Worm (Caenorhabditis elegans): ENCODE results near the gene Y72A10A.1.
A peak's percentile ranks its signal among the peaks of the same experiment; 100 is the strongest.

The Y72A10A.1 gene

DNA sequence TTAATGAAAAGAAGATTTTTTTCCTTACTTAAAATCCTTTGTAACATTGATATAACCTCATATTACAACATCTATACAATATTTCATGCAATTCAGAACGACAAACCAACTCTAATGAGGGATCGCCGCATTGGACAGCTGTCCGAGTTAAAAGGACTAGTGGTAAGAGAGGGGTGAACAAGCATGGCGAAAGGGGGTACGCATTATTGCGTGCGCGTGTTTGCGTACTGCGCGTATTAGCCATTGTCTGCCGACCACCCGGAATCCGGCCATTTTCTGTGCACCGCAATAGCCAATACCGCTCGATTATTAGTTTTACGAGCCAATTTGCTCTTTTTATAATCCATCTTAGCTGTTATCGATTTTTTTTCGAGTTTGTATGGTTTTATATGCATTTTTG lies 40.6 kb downstream of the Y72A10A.1 start, which contains the start of gene C15H9.4 (continued):
- TF ChIP-seq dpl-1 (GFP tag; optimal IDR thresholded peaks at IDR 0.05) (peak in 2 of 3 experiments; percentile 13 to 17), nhr-90 (tag; optimal IDR thresholded peaks at IDR 0.05; ENCODE audit: poor library complexity) (peak; percentile 30), nhr-237 (tag; optimal IDR thresholded peaks at IDR 0.05) (no peak), ceh-88 (GFP tag; IDR thresholded peaks at IDR 0.05) (no peak), isw-1 (GFP tag; IDR thresholded peaks at IDR 0.05) (peak; percentile 29; the same call in 1 of the 2 replicates)

- TF ChIP-seq zip-4 (GFP tag; optimal IDR thresholded peaks at IDR 0.05) (no peak), ztf-4 (tag; optimal IDR thresholded peaks at IDR 0.05) (no peak), sup-37 (GFP tag; optimal IDR thresholded peaks at IDR 0.05) (no peak), C34B4.2 (tag; optimal IDR thresholded peaks at IDR 0.05) (no peak), hlh-4 (tag; optimal IDR thresholded peaks at IDR 0.05) (no peak), alr-1 (tag; optimal IDR thresholded peaks at IDR 0.05; ENCODE audit: borderline replicate concordance) (no peak), nhr-77 (tag; optimal IDR thresholded peaks at IDR 0.05) (no peak), mef-2 (tag; optimal IDR thresholded peaks at IDR 0.05) (no peak), irx-1 (tag; optimal IDR thresholded peaks at IDR 0.05) (no peak), nhr-71 (tag; optimal IDR thresholded peaks at IDR 0.05) (no peak), tlp-1 (tag; optimal IDR thresholded peaks at IDR 0.05) (no peak), sox-4 (tag; optimal IDR thresholded peaks at IDR 0.05) (no peak), aha-1 (tag; optimal IDR thresholded peaks at IDR 0.05) (no peak), nhr-90 (tag; optimal IDR thresholded peaks at IDR 0.05; ENCODE audit: poor library complexity) (no peak), C16A3.4 (tag; optimal IDR thresholded peaks at IDR 0.05) (no peak), mep-1 (tag; optimal IDR thresholded peaks at IDR 0.05) (peak; percentile 33), dsc-1 (tag; optimal IDR thresholded peaks at IDR 0.05) (no peak), xbp-1 (tag; optimal IDR thresholded peaks at IDR 0.05) (peak; percentile 76), lsy-2 (tag; optimal IDR thresholded peaks at IDR 0.05) (peak in 1 of 2 experiments; percentile 28)
These were observed 45.1 kb downstream of the Y72A10A.1 start, which contains the start of gene C15H9.5 for ce11 chrX:6093046-6093445. C15H9.5 (plus strand) TSS chrX:6093300.

- TF ChIP-seq ets-5 (GFP tag; IDR thresholded peaks at IDR 0.05) = no peak
- TF ChIP-seq elt-3 (tag; optimal IDR thresholded peaks at IDR 0.05) = peak in 1 of 6 experiments; percentile 21
- peak; percentile 72 for TF ChIP-seq blmp-1 (tag; optimal IDR thresholded peaks at IDR 0.05)
- TF ChIP-seq rnt-1 (tag; optimal IDR thresholded peaks at IDR 0.05) = peak; percentile 29
- no peak for TF ChIP-seq pax-3 (tag; optimal IDR thresholded peaks at IDR 0.05)
- TF ChIP-seq nhr-85 (tag) = peak; percentile 69
These were observed 45.6 kb downstream of the Y72A10A.1 start for ce11 chrX:6092533-6092932.

DNA sequence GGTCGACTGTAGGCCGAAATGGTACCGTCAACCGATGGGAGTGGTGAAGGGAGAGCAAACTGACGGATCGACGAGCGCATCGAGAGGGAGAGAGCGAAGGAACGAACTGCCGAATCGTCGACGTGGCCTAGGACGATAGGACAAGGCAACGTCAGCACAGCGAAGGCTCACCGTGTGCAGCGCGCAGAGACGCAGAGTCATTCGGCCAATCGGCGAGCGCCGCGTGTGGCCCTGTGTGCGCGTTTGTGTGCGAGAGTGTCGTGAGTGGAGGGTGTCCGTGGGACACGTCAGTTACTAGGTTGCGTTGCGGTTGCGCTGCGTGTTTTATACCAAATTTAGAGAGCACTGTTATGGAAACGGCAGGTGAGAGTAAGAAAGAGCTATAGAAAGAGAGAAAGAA lies 46.2 kb downstream of the Y72A10A.1 start, which contains the start of gene hsp-3:
Gene hsp-3, minus strand, starts transcription at position 158 of the 400 bp plus-strand sequence.
- TF ChIP-seq sox-4 (tag; optimal IDR thresholded peaks at IDR 0.05) = peak; percentile 67
- TF ChIP-seq lir-3 (tag; optimal IDR thresholded peaks at IDR 0.05; ENCODE audit: poor library complexity) = peak; percentile 89
- no peak for TF ChIP-seq alr-1 (tag; optimal IDR thresholded peaks at IDR 0.05; ENCODE audit: borderline replicate concordance)
- TF ChIP-seq snpc-4 (tag; optimal IDR thresholded peaks at IDR 0.05) = peak; percentile 76
- TF ChIP-seq ceh-88 (GFP tag; IDR thresholded peaks at IDR 0.05) = peak; percentile 92
- TF ChIP-seq isw-1 (GFP tag; IDR thresholded peaks at IDR 0.05) = peak; percentile 96
- TF ChIP-seq nhr-237 (tag; optimal IDR thresholded peaks at IDR 0.05) = peak; percentile 88
- no peak for TF ChIP-seq aly-2 (tag; optimal IDR thresholded peaks at IDR 0.05)
- TF ChIP-seq irx-1 (tag; optimal IDR thresholded peaks at IDR 0.05) = peak; percentile 91
- TF ChIP-seq nhr-77 (tag; optimal IDR thresholded peaks at IDR 0.05) = peak; percentile 96
- TF ChIP-seq ceh-8 (GFP tag; optimal IDR thresholded peaks at IDR 0.05) = peak; percentile 88
- TF ChIP-seq ceh-63 (GFP tag; optimal IDR thresholded peaks at IDR 0.05) = no peak
- TF ChIP-seq zip-4 (GFP tag; optimal IDR thresholded peaks at IDR 0.05) = peak; percentile 86
- peak; percentile 90 for TF ChIP-seq C16A3.4 (tag; optimal IDR thresholded peaks at IDR 0.05)
- peak; percentile 49 for TF ChIP-seq vab-15 (tag; optimal IDR thresholded peaks at IDR 0.05)
- peak; percentile 76 for TF ChIP-seq mef-2 (tag; optimal IDR thresholded peaks at IDR 0.05)
- TF ChIP-seq ceh-82 (tag; optimal IDR thresholded peaks at IDR 0.05) = peak; percentile 94 to 97 (median 95)
- TF ChIP-seq dsc-1 (tag; optimal IDR thresholded peaks at IDR 0.05) = peak; percentile 88
- peak; percentile 97 for TF ChIP-seq nhr-19 (GFP tag; conservative IDR thresholded peaks at IDR 0.05)
- peak; percentile 92 for TF ChIP-seq egl-13 (tag; optimal IDR thresholded peaks at IDR 0.05)
- peak; percentile 92 for TF ChIP-seq mep-1 (tag; optimal IDR thresholded peaks at IDR 0.05)
- TF ChIP-seq ces-1 (GFP tag; optimal IDR thresholded peaks at IDR 0.05) = no peak
- TF ChIP-seq ztf-4 (tag; optimal IDR thresholded peaks at IDR 0.05) = peak; percentile 90
- TF ChIP-seq hpl-2 (GFP tag; optimal IDR thresholded peaks at IDR 0.05) = peak; percentile 89
- TF ChIP-seq sptf-1 (tag; optimal IDR thresholded peaks at IDR 0.05) = no peak
- no peak for TF ChIP-seq ama-1 (optimal IDR thresholded peaks at IDR 0.05)
- peak; percentile 93 for TF ChIP-seq fos-1 (tag; optimal IDR thresholded peaks at IDR 0.05)
- TF ChIP-seq pag-3 (tag; optimal IDR thresholded peaks at IDR 0.05; ENCODE audit: borderline replicate concordance, insufficient read depth) = no peak
- peak; percentile 78 for TF ChIP-seq nhr-76 (tag; optimal IDR thresholded peaks at IDR 0.05)
- TF ChIP-seq unc-86 (tag; optimal IDR thresholded peaks at IDR 0.05) = peak; percentile 96

Data from whole organism, L1 larva.